Fruit fly (Drosophila melanogaster) whole organism, embryonic: ENCODE data around the gene OS9.

Experiments used
- CG14050 ChIP-seq: fragments of 200-800 bp; sonication (Bioruptor generic); IDR thresholded peaks from 3 replicates; pipeline ENCODE4 v1.3.6; 2022; ENCODE audit warnings: missing biosample characterization, missing genetic modification characterization
- CG18599 ChIP-seq: fragments of 200-800 bp; sonication (Bioruptor generic); optimal IDR thresholded peaks from 3 replicates; lab custom pipeline; 2017; ENCODE audit warnings: missing biosample characterization, missing genetic modification characterization, mild to moderate bottlenecking, moderate library complexity, missing genetic modification reagents
- CG30431 ChIP-seq: fragments of 200-800 bp; sonication (Bioruptor generic); optimal IDR thresholded peaks from 2 replicates; lab custom pipeline; 2017; ENCODE audit warnings: missing biosample characterization, missing genetic modification characterization
- CG3407 ChIP-seq: fragments of 200-800 bp; sonication (Bioruptor generic); optimal IDR thresholded peaks from 2 replicates; lab custom pipeline; 2018; ENCODE audit warnings: missing biosample characterization, mild to moderate bottlenecking, missing genetic modification characterization
- CG6791 ChIP-seq: fragments of 200-800 bp; sonication (Bioruptor generic); IDR thresholded peaks from 3 replicates; pipeline ENCODE4 v1.3.6; 2022; ENCODE audit warnings: missing biosample characterization, missing genetic modification characterization; ENCODE audit not compliant: partially characterized antibody
- MESR4 ChIP-seq: fragments of 200-800 bp; sonication (Bioruptor generic); optimal IDR thresholded peaks from 2 replicates; lab custom pipeline; 2018; ENCODE audit warnings: missing biosample characterization, mild to moderate bottlenecking, missing genetic modification characterization, moderate library complexity
- crol ChIP-seq: fragments of 200-800 bp; sonication (Bioruptor generic); IDR thresholded peaks from 2 replicates; pipeline ENCODE4 v1.3.6; 2022; ENCODE audit warnings: missing biosample characterization, missing genetic modification characterization
- dm ChIP-seq: fragments of 200-800 bp; sonication (Bioruptor generic); optimal IDR thresholded peaks from 3 replicates; lab custom pipeline; 2016; ENCODE audit warnings: missing biosample characterization, missing genetic modification characterization
- ro ChIP-seq: fragments of 200-800 bp; sonication (Bioruptor generic); IDR thresholded peaks from 2 replicates; pipeline ENCODE4 v1.3.6; 2022; ENCODE audit warnings: missing biosample characterization, missing genetic modification characterization
- seq ChIP-seq: fragments of 200-800 bp; sonication (Bioruptor generic); IDR thresholded peaks from 2 replicates; pipeline ENCODE4 v1.3.6; 2022; ENCODE audit warnings: missing biosample characterization, missing genetic modification characterization
- sim ChIP-seq: fragments of 200-800 bp; sonication (Bioruptor generic); IDR thresholded peaks from 2 replicates; pipeline ENCODE4 v1.3.6; 2022; ENCODE audit warnings: missing biosample characterization, missing genetic modification characterization
- tin ChIP-seq: fragments of 200-800 bp; sonication (Bioruptor generic); optimal IDR thresholded peaks from 3 replicates; lab custom pipeline; 2016; ENCODE audit warnings: missing biosample characterization, missing genetic modification characterization

dm6 chr2L:19947992-19948524 lies 18.3 kb downstream of the OS9 start:
- no peak for TF ChIP-seq ro (GFP tag; lab: Robert Waterston, UW)
- no peak for TF ChIP-seq CG30431 (GFP tag; lab: Kevin White, UChicago)
- no peak for TF ChIP-seq seq
- no peak for TF ChIP-seq CG6791 (GFP tag; lab: Robert Waterston, UW)
- TF ChIP-seq dm: no peak
- no peak for TF ChIP-seq CG14050 (GFP tag; lab: Robert Waterston, UW)
- TF ChIP-seq CG3407: no peak
- TF ChIP-seq MESR4 (GFP tag; lab: Kevin White, UChicago): no peak
- no peak for TF ChIP-seq sim
- TF ChIP-seq CG18599: no peak
- TF ChIP-seq crol (GFP tag; lab: Robert Waterston, UW): no peak
- no peak for TF ChIP-seq tin
